Worm (Caenorhabditis elegans) whole organism, L1 larva: ENCODE results near the gene glrx-22.
A peak's percentile ranks its signal among the peaks of the same experiment; 100 is the strongest.

Experiments
- ama-1 ChIP-seq: fragments of 150-350 bp; optimal IDR thresholded peaks from 2 replicates; lab custom pipeline; 2014
- blmp-1 ChIP-seq: fragments of 150-350 bp; optimal IDR thresholded peaks from 2 replicates; lab custom pipeline; 2014; ENCODE audit warnings: missing biosample characterization, missing genetic modification characterization
- ceh-63 ChIP-seq: fragments of 200-800 bp; sonication (Bioruptor generic); optimal IDR thresholded peaks from 2 replicates; lab custom pipeline; 2018; ENCODE audit warnings: mild to moderate bottlenecking, missing genetic modification characterization, missing compliant biosample characterization
- ceh-8 ChIP-seq: fragments of 200-800 bp; sonication (Bioruptor generic); optimal IDR thresholded peaks from 2 replicates; lab custom pipeline; 2018; ENCODE audit warnings: mild to moderate bottlenecking, missing genetic modification characterization, moderate library complexity, missing compliant biosample characterization
- ceh-82 ChIP-seq, 3 experiments: fragments of 150-350 bp in 1 of 3; sonication (generic microtip) in 2 of 3; optimal IDR thresholded peaks; 2 replicates each; lab custom pipeline; 2014 to 2017; ENCODE audit warnings: missing biosample characterization in 3 of 3, missing genetic modification characterization in 3 of 3
- ceh-88 ChIP-seq: fragments of 200-800 bp; sonication (Bioruptor generic); IDR thresholded peaks from 2 replicates; pipeline ENCODE4 v1.3.6; 2022; ENCODE audit warnings: missing genetic modification characterization, missing compliant biosample characterization
- ces-1 ChIP-seq: fragments of 150-350 bp; optimal IDR thresholded peaks from 2 replicates; lab custom pipeline; 2014; ENCODE audit warnings: missing biosample characterization, missing genetic modification reagents, missing genetic modification characterization
- dpl-1 ChIP-seq, 3 experiments: fragments of 150-350 bp in 2 of 3; sonication (generic microtip) in 1 of 3; optimal IDR thresholded peaks; 2 replicates each; lab custom pipeline; 2014 to 2017; ENCODE audit warnings: missing biosample characterization in 3 of 3, missing genetic modification characterization in 3 of 3, missing genetic modification reagents in 3 of 3
- dsc-1 ChIP-seq: sonication (generic microtip); optimal IDR thresholded peaks from 2 replicates; lab custom pipeline; 2016; ENCODE audit warnings: mild to moderate bottlenecking, missing genetic modification characterization, missing compliant biosample characterization
- efl-3 ChIP-seq: fragments of 200-800 bp; sonication (Bioruptor generic); optimal IDR thresholded peaks from 2 replicates; lab custom pipeline; 2018; ENCODE audit warnings: mild to moderate bottlenecking, missing genetic modification characterization, missing compliant biosample characterization
- egl-27 ChIP-seq, 2 experiments: fragments of 150-350 bp in 1 of 2; sonication (generic microtip); optimal IDR thresholded peaks; 3 replicates each; lab custom pipeline; 2017 to 2018; ENCODE audit warnings: missing biosample characterization in 2 of 2, missing genetic modification characterization in 2 of 2, missing genetic modification reagents in 2 of 2
- elt-2 ChIP-seq: sonication (generic microtip); optimal IDR thresholded peaks from 2 replicates; lab custom pipeline; 2016; ENCODE audit warnings: missing genetic modification characterization, mild to moderate bottlenecking, inconsistent platforms, missing compliant biosample characterization, missing genetic modification reagents
- elt-3 ChIP-seq, 6 experiments: fragments of 150-350 bp in 1 of 6; sonication (generic microtip); optimal IDR thresholded peaks; 2 replicates each; lab custom pipeline; 2017 to 2018; ENCODE audit warnings: missing biosample characterization in 6 of 6, missing genetic modification characterization in 6 of 6, inconsistent platforms in 1 of 6
- fkh-10 ChIP-seq: sonication (generic microtip); optimal IDR thresholded peaks from 2 replicates; lab custom pipeline; 2017; ENCODE audit warnings: missing biosample characterization, missing genetic modification reagents, missing genetic modification characterization
- fkh-8 ChIP-seq: sonication (generic microtip); optimal IDR thresholded peaks from 2 replicates; lab custom pipeline; 2016; ENCODE audit warnings: mild to moderate bottlenecking, missing genetic modification characterization, missing compliant biosample characterization
- grh-1 ChIP-seq: fragments of 200-800 bp; sonication (Bioruptor generic); IDR thresholded peaks from 2 replicates; pipeline ENCODE4 v1.3.6; 2022; ENCODE audit warnings: missing genetic modification reagents, missing genetic modification characterization, missing compliant biosample characterization
- hlh-17 ChIP-seq: fragments of 200-800 bp; sonication (Bioruptor generic); optimal IDR thresholded peaks from 2 replicates; lab custom pipeline; 2018; ENCODE audit warnings: missing genetic modification characterization, mild to moderate bottlenecking, missing compliant biosample characterization, moderate library complexity, borderline replicate concordance
- hlh-4 ChIP-seq: sonication (generic microtip); optimal IDR thresholded peaks from 2 replicates; lab custom pipeline; 2016; ENCODE audit warnings: mild to moderate bottlenecking, missing genetic modification characterization, missing compliant biosample characterization
- isw-1 ChIP-seq: fragments of 200-800 bp; sonication (Bioruptor generic); IDR thresholded peaks from 2 replicates; pipeline ENCODE4 v1.3.6; 2022; ENCODE audit warnings: missing genetic modification characterization, missing compliant biosample characterization
- lin-14 ChIP-seq: fragments of 200-800 bp; sonication (Bioruptor generic); optimal IDR thresholded peaks from 2 replicates; lab custom pipeline; 2018; ENCODE audit warnings: mild to moderate bottlenecking, missing genetic modification characterization, moderate library complexity, missing compliant biosample characterization
- lin-15B ChIP-seq: fragments of 150-350 bp; sonication (generic microtip); optimal IDR thresholded peaks from 3 replicates; lab custom pipeline; 2014; ENCODE audit warnings: missing biosample characterization, missing genetic modification characterization
- lin-35 ChIP-seq, 2 experiments: fragments of 150-350 bp; optimal IDR thresholded peaks; 2 replicates each; lab custom pipeline; 2014; ENCODE audit warnings: missing biosample characterization in 2 of 2, missing genetic modification characterization in 2 of 2, missing genetic modification reagents in 2 of 2
- lin-39 ChIP-seq: fragments of 150-350 bp; optimal IDR thresholded peaks from 2 replicates; lab custom pipeline; 2014; ENCODE audit warnings: missing biosample characterization, missing genetic modification reagents, missing genetic modification characterization
- mep-1 ChIP-seq: fragments of 150-350 bp; optimal IDR thresholded peaks from 2 replicates; lab custom pipeline; 2014; ENCODE audit warnings: missing biosample characterization, missing genetic modification characterization
- nhr-12 ChIP-seq: sonication (generic microtip); optimal IDR thresholded peaks from 2 replicates; lab custom pipeline; 2017; ENCODE audit warnings: missing biosample characterization, missing genetic modification characterization
- nhr-237 ChIP-seq: fragments of 150-350 bp; optimal IDR thresholded peaks from 2 replicates; lab custom pipeline; 2014; ENCODE audit warnings: missing biosample characterization, missing genetic modification characterization
- nhr-28 ChIP-seq: fragments of 150-350 bp; optimal IDR thresholded peaks from 2 replicates; lab custom pipeline; 2014; ENCODE audit warnings: missing biosample characterization, missing genetic modification characterization
- nhr-47 ChIP-seq: sonication (generic microtip); optimal IDR thresholded peaks from 2 replicates; lab custom pipeline; 2016; ENCODE audit warnings: mild to moderate bottlenecking, missing genetic modification characterization, moderate library complexity, missing compliant biosample characterization
- nhr-84 ChIP-seq: sonication (generic microtip); optimal IDR thresholded peaks from 2 replicates; lab custom pipeline; 2017; ENCODE audit warnings: missing biosample characterization, missing genetic modification characterization
- pqm-1 ChIP-seq: sonication (generic microtip); optimal IDR thresholded peaks from 3 replicates; lab custom pipeline; 2017; ENCODE audit warnings: missing biosample characterization, missing genetic modification characterization
- sox-4 ChIP-seq: sonication (generic microtip); optimal IDR thresholded peaks from 2 replicates; lab custom pipeline; 2016; ENCODE audit warnings: missing genetic modification characterization, missing compliant biosample characterization
- sup-37 ChIP-seq: fragments of 200-800 bp; sonication (Bioruptor generic); optimal IDR thresholded peaks from 2 replicates; lab custom pipeline; 2018; ENCODE audit warnings: mild to moderate bottlenecking, missing genetic modification characterization, missing compliant biosample characterization
- swsn-7 ChIP-seq: sonication (generic microtip); optimal IDR thresholded peaks from 2 replicates; lab custom pipeline; 2016; ENCODE audit warnings: missing genetic modification characterization, missing compliant biosample characterization
- tbx-2 ChIP-seq: sonication (generic microtip); optimal IDR thresholded peaks from 2 replicates; lab custom pipeline; 2016; ENCODE audit warnings: missing genetic modification characterization, missing compliant biosample characterization
- unc-30 ChIP-seq: sonication (generic microtip); optimal IDR thresholded peaks from 2 replicates; lab custom pipeline; 2017; ENCODE audit warnings: missing biosample characterization, missing genetic modification characterization
- unc-86 ChIP-seq: sonication (generic microtip); optimal IDR thresholded peaks from 2 replicates; lab custom pipeline; 2016; ENCODE audit warnings: missing genetic modification characterization, missing compliant biosample characterization
- zag-1 ChIP-seq: fragments of 150-350 bp; optimal IDR thresholded peaks from 2 replicates; lab custom pipeline; 2014; ENCODE audit warnings: missing biosample characterization, missing genetic modification characterization
- zip-4 ChIP-seq: fragments of 200-800 bp; sonication (Bioruptor generic); optimal IDR thresholded peaks from 2 replicates; lab custom pipeline; 2018; ENCODE audit warnings: mild to moderate bottlenecking, missing genetic modification characterization, moderate library complexity, missing compliant biosample characterization
- ztf-4 ChIP-seq: fragments of 150-350 bp; optimal IDR thresholded peaks from 2 replicates; lab custom pipeline; 2014; ENCODE audit warnings: missing biosample characterization, missing genetic modification characterization

glrx-22 gene

DNA sequence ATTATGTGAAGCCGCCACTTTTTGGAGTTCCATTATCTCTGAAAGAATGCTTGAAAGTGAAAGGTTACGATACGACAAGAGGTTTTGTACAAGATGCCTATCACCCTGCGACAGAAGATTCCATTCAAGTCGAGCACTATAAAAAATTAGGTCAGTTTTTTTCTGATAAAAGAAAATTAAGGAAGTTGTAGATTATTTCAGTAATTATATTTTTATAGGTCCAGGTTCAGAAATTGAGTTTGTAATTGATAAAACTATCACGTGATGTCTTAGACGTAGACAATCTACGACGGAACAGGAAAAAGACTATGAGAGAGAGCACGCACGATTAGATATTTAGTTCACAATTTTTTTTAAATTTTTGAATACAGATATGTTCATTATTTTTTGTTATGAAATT, 41.0 kb downstream of the glrx-22 start:
- TF ChIP-seq sox-4 (tag; lab: Kevin White, UChicago), result no peak
- peak; percentile 61 for TF ChIP-seq elt-2 (tag; lab: Kevin White, UChicago)

DNA sequence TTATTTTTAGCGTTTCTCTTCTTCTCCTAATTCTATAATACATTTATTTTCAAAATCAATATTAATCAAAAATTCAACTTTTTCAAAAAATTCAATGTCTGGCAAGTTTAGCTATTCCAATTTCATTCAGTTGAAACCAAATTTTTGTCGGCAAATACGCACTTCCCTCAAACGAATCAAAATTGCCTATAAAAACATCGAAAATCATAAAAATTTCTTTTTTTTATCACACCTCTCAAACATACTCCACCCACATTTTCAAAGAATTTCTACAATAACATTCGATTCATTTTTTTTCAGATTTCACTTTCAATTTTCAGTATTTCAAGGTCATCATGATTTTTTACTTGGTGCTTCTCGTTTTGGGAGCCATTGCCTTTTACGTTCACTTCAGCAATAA, 41.9 kb downstream of the glrx-22 start, which contains the start of gene faah-1:
faah-1 (plus strand) TSS at position 301 of the 400 bp plus-strand sequence.
- TF ChIP-seq zag-1 (tag; lab: Kevin White, UChicago), result no peak
- no peak for TF ChIP-seq blmp-1 (tag; lab: Kevin White, UChicago)
- TF ChIP-seq fkh-8, result no peak
- TF ChIP-seq zip-4 (GFP tag; lab: Kevin White, UChicago), result no peak
- no peak for TF ChIP-seq pqm-1
- TF ChIP-seq hlh-4, result no peak
- TF ChIP-seq sox-4 (tag; lab: Kevin White, UChicago), result no peak
- TF ChIP-seq lin-39 (tag; lab: Kevin White, UChicago), result no peak
- no peak for TF ChIP-seq swsn-7 (tag; lab: Kevin White, UChicago)

ce11 chrIV:8157161-8157560, 43.9 kb downstream of the glrx-22 start, which contains the start of gene B0218.5:
Gene B0218.5, minus strand, starts transcription at chrIV:8157261.
- no peak for TF ChIP-seq ces-1
- no peak for TF ChIP-seq ama-1 (lab: Kevin White, UChicago)
- TF ChIP-seq unc-86 (tag; lab: Kevin White, UChicago), result no peak
- no peak for TF ChIP-seq fkh-10 (GFP tag; lab: Kevin White, UChicago)
- TF ChIP-seq grh-1 (GFP tag; lab: Robert Waterston, UW), result no peak
- TF ChIP-seq lin-14 (GFP tag; lab: Kevin White, UChicago), result no peak
- TF ChIP-seq ceh-88, result no peak
- TF ChIP-seq nhr-12 (tag; lab: Kevin White, UChicago), result no peak
- no peak for TF ChIP-seq egl-27 (tag; optimal IDR thresholded peaks at IDR 0.05; lab: Kevin White, UChicago)
- TF ChIP-seq swsn-7 (tag; lab: Kevin White, UChicago), result no peak
- TF ChIP-seq efl-3, result no peak
- no peak for TF ChIP-seq nhr-237 (tag; lab: Kevin White, UChicago)
- no peak for TF ChIP-seq elt-2 (tag; lab: Kevin White, UChicago)
- TF ChIP-seq dpl-1 (GFP tag; optimal IDR thresholded peaks at IDR 0.05; lab: Kevin White, UChicago), result no peak
- TF ChIP-seq tbx-2, result no peak
- no peak for TF ChIP-seq lin-39 (tag; lab: Kevin White, UChicago)
- TF ChIP-seq ceh-8 (GFP tag; lab: Kevin White, UChicago), result no peak
- no peak for TF ChIP-seq ceh-82 (tag; optimal IDR thresholded peaks at IDR 0.05; lab: Kevin White, UChicago)
- no peak for TF ChIP-seq unc-30
- no peak for TF ChIP-seq sup-37 (GFP tag; lab: Kevin White, UChicago)
- TF ChIP-seq, all 84 proteins: peak for 0

ce11 chrIV:8154966-8155365, 46.1 kb downstream of the glrx-22 start:
- TF ChIP-seq fkh-8 (no peak), lin-15B (tag; lab: Kevin White, UChicago) (no peak), nhr-84 (tag; lab: Kevin White, UChicago) (no peak), elt-3 (tag; optimal IDR thresholded peaks at IDR 0.05; lab: Kevin White, UChicago) (no peak), tbx-2 (no peak), ces-1 (no peak), nhr-28 (tag; lab: Kevin White, UChicago) (no peak), hlh-17 (no peak), isw-1 (GFP tag; lab: Robert Waterston, UW) (no peak), egl-27 (tag; optimal IDR thresholded peaks at IDR 0.05; lab: Kevin White, UChicago) (no peak), ztf-4 (tag; lab: Kevin White, UChicago) (no peak), nhr-12 (tag; lab: Kevin White, UChicago) (no peak), sox-4 (tag; lab: Kevin White, UChicago) (no peak), lin-35 (GFP tag; optimal IDR thresholded peaks at IDR 0.05; lab: Kevin White, UChicago) (no peak), mep-1 (tag; lab: Kevin White, UChicago) (no peak), dsc-1 (no peak), ceh-63 (GFP tag; lab: Kevin White, UChicago) (no peak), nhr-47 (tag; lab: Kevin White, UChicago) (no peak), lin-39 (tag; lab: Kevin White, UChicago) (no peak), grh-1 (GFP tag; lab: Robert Waterston, UW) (no peak)
- TF ChIP-seq, all 84 proteins: peak for 0
